Fruit fly (Drosophila melanogaster) whole organism, embryonic: Measurements from ENCODE around the gene CG11980.

ENCODE experiments used
- Bgb ChIP-seq: fragments of 200-800 bp; sonication (Bioruptor generic); IDR thresholded peaks from 2 replicates; pipeline ENCODE4 v1.3.6; 2022; ENCODE audit warnings: missing biosample characterization, missing genetic modification characterization; ENCODE audit not compliant: partially characterized antibody
- CG1024 ChIP-seq: fragments of 200-800 bp; sonication (Bioruptor generic); IDR thresholded peaks from 2 replicates; pipeline ENCODE4 v1.3.6; 2022; ENCODE audit warnings: missing biosample characterization, missing genetic modification characterization
- CG11398 ChIP-seq: fragments of 200-800 bp; sonication (Bioruptor generic); optimal IDR thresholded peaks from 2 replicates; lab custom pipeline; 2016; ENCODE audit warnings: missing biosample characterization, missing genetic modification characterization
- CG11456 ChIP-seq: fragments of 200-800 bp; sonication (Bioruptor generic); IDR thresholded peaks from 3 replicates; pipeline ENCODE4 v1.3.6; 2022; ENCODE audit warnings: missing biosample characterization, missing genetic modification characterization
- CG11504 ChIP-seq: fragments of 200-800 bp; sonication (Bioruptor generic); optimal IDR thresholded peaks from 3 replicates; lab custom pipeline; 2019; ENCODE audit warnings: missing biosample characterization, mild to moderate bottlenecking, missing genetic modification characterization, moderate library complexity
- CG12155 ChIP-seq: fragments of 200-800 bp; sonication (Bioruptor generic); optimal IDR thresholded peaks from 3 replicates; lab custom pipeline; 2016; ENCODE audit warnings: missing biosample characterization, missing genetic modification characterization
- CG12236 ChIP-seq: fragments of 200-800 bp; sonication (Bioruptor generic); optimal IDR thresholded peaks from 2 replicates; lab custom pipeline; 2016; ENCODE audit warnings: missing biosample characterization, missing genetic modification characterization
- CG15479 ChIP-seq: fragments of 200-800 bp; sonication (Bioruptor generic); optimal IDR thresholded peaks from 3 replicates; lab custom pipeline; 2019; ENCODE audit warnings: missing biosample characterization, mild to moderate bottlenecking, missing genetic modification characterization, moderate library complexity
- CG15601 ChIP-seq: fragments of 200-800 bp; sonication (Bioruptor generic); optimal IDR thresholded peaks from 3 replicates; lab custom pipeline; 2019; ENCODE audit warnings: missing biosample characterization, mild to moderate bottlenecking, missing genetic modification characterization, moderate library complexity
- CG17328 ChIP-seq: fragments of 200-800 bp; sonication (Bioruptor generic); IDR thresholded peaks from 2 replicates; pipeline ENCODE4 v1.3.6; 2022; ENCODE audit warnings: missing biosample characterization, missing genetic modification characterization
- CG1792 ChIP-seq: fragments of 200-800 bp; sonication (Bioruptor generic); optimal IDR thresholded peaks from 2 replicates; lab custom pipeline; 2016; ENCODE audit warnings: missing biosample characterization, missing genetic modification characterization
- CG2120 ChIP-seq: fragments of 200-800 bp; sonication (Bioruptor generic); optimal IDR thresholded peaks from 3 replicates; lab custom pipeline; 2016; ENCODE audit warnings: missing biosample characterization, missing genetic modification characterization
- CG32767 ChIP-seq: fragments of 200-800 bp; sonication (Bioruptor generic); IDR thresholded peaks from 2 replicates; pipeline ENCODE4 v1.3.6; 2022; ENCODE audit warnings: missing biosample characterization, missing genetic modification characterization
- CG32772 ChIP-seq: fragments of 200-800 bp; sonication (Bioruptor generic); IDR thresholded peaks from 2 replicates; pipeline ENCODE4 v1.3.6; 2022; ENCODE audit warnings: missing biosample characterization, missing genetic modification characterization
- CG33557 ChIP-seq: fragments of 200-800 bp; sonication (Bioruptor generic); optimal IDR thresholded peaks from 2 replicates; lab custom pipeline; 2019; ENCODE audit warnings: missing biosample characterization, mild to moderate bottlenecking, missing genetic modification characterization, moderate library complexity
- CG4707 ChIP-seq: fragments of 200-800 bp; sonication (Bioruptor generic); optimal IDR thresholded peaks from 2 replicates; lab custom pipeline; 2018; ENCODE audit warnings: missing biosample characterization, mild to moderate bottlenecking, missing genetic modification characterization, moderate library complexity
- CG6254 ChIP-seq: fragments of 200-800 bp; sonication (Bioruptor generic); optimal IDR thresholded peaks from 3 replicates; lab custom pipeline; 2017; ENCODE audit warnings: mild to moderate bottlenecking, missing biosample characterization, missing genetic modification reagents, missing genetic modification characterization
- CG6813 ChIP-seq: fragments of 200-800 bp; sonication (Bioruptor generic); optimal IDR thresholded peaks from 2 replicates; lab custom pipeline; 2017; ENCODE audit warnings: missing biosample characterization, missing genetic modification characterization, mild to moderate bottlenecking, moderate library complexity, missing genetic modification reagents
- CG6854 ChIP-seq: fragments of 200-800 bp; sonication (Bioruptor generic); optimal IDR thresholded peaks from 3 replicates; lab custom pipeline; 2017; ENCODE audit warnings: missing biosample characterization, mild to moderate bottlenecking, missing genetic modification characterization
- CG7963 ChIP-seq: fragments of 200-800 bp; sonication (Bioruptor generic); IDR thresholded peaks from 3 replicates; pipeline ENCODE4 v1.3.6; 2022; ENCODE audit warnings: missing biosample characterization, missing genetic modification characterization; ENCODE audit not compliant: partially characterized antibody
- CG8765 ChIP-seq: fragments of 200-800 bp; sonication (Bioruptor generic); IDR thresholded peaks from 2 replicates; pipeline ENCODE4 v1.3.6; 2022; ENCODE audit warnings: missing biosample characterization, missing genetic modification characterization
- CG9727 ChIP-seq: fragments of 200-800 bp; sonication (Bioruptor generic); optimal IDR thresholded peaks from 3 replicates; lab custom pipeline; 2017; ENCODE audit warnings: missing biosample characterization, mild to moderate bottlenecking, missing genetic modification characterization
- D19B ChIP-seq: fragments of 200-800 bp; sonication (Bioruptor generic); optimal IDR thresholded peaks from 2 replicates; lab custom pipeline; 2017; ENCODE audit warnings: missing biosample characterization, mild to moderate bottlenecking, missing genetic modification characterization
- Dip2 ChIP-seq: fragments of 200-800 bp; sonication (Bioruptor generic); IDR thresholded peaks from 2 replicates; pipeline ENCODE4 v1.3.6; 2022; ENCODE audit warnings: missing biosample characterization, missing genetic modification characterization
- Dip3 ChIP-seq: fragments of 200-800 bp; sonication (Bioruptor generic); optimal IDR thresholded peaks from 3 replicates; lab custom pipeline; 2016; ENCODE audit warnings: missing biosample characterization, missing genetic modification characterization
- E2f1 ChIP-seq: fragments of 200-800 bp; sonication (Bioruptor generic); IDR thresholded peaks from 2 replicates; pipeline ENCODE4 v1.3.6; 2022; ENCODE audit warnings: missing biosample characterization, missing genetic modification characterization
- HHEX ChIP-seq: fragments of 200-800 bp; sonication (Bioruptor generic); optimal IDR thresholded peaks from 3 replicates; lab custom pipeline; 2017; ENCODE audit warnings: missing biosample characterization, mild to moderate bottlenecking, missing genetic modification characterization, missing genetic modification reagents
- Hey ChIP-seq: fragments of 200-800 bp; sonication (Bioruptor generic); optimal IDR thresholded peaks from 3 replicates; lab custom pipeline; 2018; ENCODE audit warnings: missing biosample characterization, mild to moderate bottlenecking, missing genetic modification characterization
- Hsf ChIP-seq: fragments of 200-800 bp; sonication (Bioruptor generic); optimal IDR thresholded peaks from 3 replicates; lab custom pipeline; 2016; ENCODE audit warnings: missing biosample characterization, missing genetic modification characterization
- Med ChIP-seq: fragments of 200-800 bp; sonication (Bioruptor generic); peaks from one replicate; lab custom pipeline; 2016; ENCODE audit warnings: missing biosample characterization, missing genetic modification characterization, mild to moderate bottlenecking, inconsistent platforms, moderate library complexity
- NFAT ChIP-seq: fragments of 200-800 bp; sonication (Bioruptor generic); IDR thresholded peaks from 2 replicates; pipeline ENCODE4 v1.3.6; 2022; ENCODE audit warnings: missing biosample characterization, missing genetic modification characterization
- Nf-YA ChIP-seq: fragments of 200-800 bp; sonication (Bioruptor generic); IDR thresholded peaks from 2 replicates; pipeline ENCODE4 v1.3.6; 2022; ENCODE audit warnings: missing biosample characterization, missing genetic modification characterization
- Nf-YB ChIP-seq: fragments of 200-800 bp; sonication (Bioruptor generic); optimal IDR thresholded peaks from 3 replicates; lab custom pipeline; 2019; ENCODE audit warnings: missing biosample characterization, mild to moderate bottlenecking, missing genetic modification characterization, moderate library complexity
- Spps ChIP-seq: fragments of 200-800 bp; sonication (Bioruptor generic); optimal IDR thresholded peaks from 2 replicates; lab custom pipeline; 2018; ENCODE audit warnings: missing biosample characterization, mild to moderate bottlenecking, missing genetic modification characterization
- ab ChIP-seq: fragments of 200-800 bp; sonication (Bioruptor generic); optimal IDR thresholded peaks from 2 replicates; lab custom pipeline; 2016; ENCODE audit warnings: missing biosample characterization, missing genetic modification characterization
- ap ChIP-seq: fragments of 200-800 bp; sonication (Bioruptor generic); IDR thresholded peaks from 2 replicates; pipeline ENCODE4 v1.3.6; 2022; ENCODE audit warnings: missing biosample characterization, missing genetic modification characterization
- bsh ChIP-seq, 2 experiments: fragments of 200-800 bp; sonication (Bioruptor generic); optimal IDR thresholded peaks; 2 replicates each; lab custom pipeline; 2017 to 2018; ENCODE audit warnings: mild to moderate bottlenecking in 2 of 2, missing biosample characterization in 2 of 2, missing genetic modification characterization in 2 of 2, moderate library complexity in 1 of 2
- corto ChIP-seq: fragments of 200-800 bp; sonication (Bioruptor generic); optimal IDR thresholded peaks from 2 replicates; lab custom pipeline; 2016; ENCODE audit warnings: missing biosample characterization, mild to moderate bottlenecking, missing genetic modification characterization, moderate library complexity
- crc ChIP-seq: fragments of 200-800 bp; sonication (Bioruptor generic); optimal IDR thresholded peaks from 2 replicates; lab custom pipeline; 2016; ENCODE audit warnings: missing biosample characterization, missing genetic modification characterization
- dm ChIP-seq: fragments of 200-800 bp; sonication (Bioruptor generic); optimal IDR thresholded peaks from 3 replicates; lab custom pipeline; 2016; ENCODE audit warnings: missing biosample characterization, missing genetic modification characterization
- dmrt99B ChIP-seq: fragments of 200-800 bp; sonication (Bioruptor generic); optimal IDR thresholded peaks from 2 replicates; lab custom pipeline; 2018; ENCODE audit warnings: missing biosample characterization, mild to moderate bottlenecking, missing genetic modification characterization, moderate library complexity
- en ChIP-seq: fragments of 200-800 bp; sonication (Bioruptor generic); optimal IDR thresholded peaks from 2 replicates; lab custom pipeline; 2016; ENCODE audit warnings: missing biosample characterization, missing genetic modification characterization
- ewg ChIP-seq: fragments of 200-800 bp; sonication (Bioruptor generic); optimal IDR thresholded peaks from 3 replicates; lab custom pipeline; 2017; ENCODE audit warnings: mild to moderate bottlenecking, missing biosample characterization, missing genetic modification reagents, missing genetic modification characterization
- eyg ChIP-seq: fragments of 200-800 bp; sonication (Bioruptor generic); optimal IDR thresholded peaks from 3 replicates; lab custom pipeline; 2016; ENCODE audit warnings: missing biosample characterization, missing genetic modification characterization
- fd102C ChIP-seq: fragments of 200-800 bp; sonication (Bioruptor generic); optimal IDR thresholded peaks from 2 replicates; lab custom pipeline; 2018; ENCODE audit warnings: missing biosample characterization, mild to moderate bottlenecking, missing genetic modification characterization, moderate library complexity
- hth ChIP-seq: fragments of >200 bp; optimal IDR thresholded peaks from 2 replicates; lab custom pipeline; 2017; ENCODE audit warnings: inconsistent platforms
- kni ChIP-seq: fragments of 200-800 bp; sonication (Bioruptor generic); optimal IDR thresholded peaks from 3 replicates; lab custom pipeline; 2017; ENCODE audit warnings: mild to moderate bottlenecking, missing biosample characterization, missing genetic modification reagents, missing genetic modification characterization
- mam ChIP-seq: fragments of 200-800 bp; sonication (Bioruptor generic); optimal IDR thresholded peaks from 3 replicates; lab custom pipeline; 2016; ENCODE audit warnings: missing biosample characterization, missing genetic modification characterization
- p53 ChIP-seq: fragments of 200-800 bp; sonication (Bioruptor generic); optimal IDR thresholded peaks from 2 replicates; lab custom pipeline; 2016; ENCODE audit warnings: missing biosample characterization, missing genetic modification characterization
- seq ChIP-seq: fragments of 200-800 bp; sonication (Bioruptor generic); IDR thresholded peaks from 2 replicates; pipeline ENCODE4 v1.3.6; 2022; ENCODE audit warnings: missing biosample characterization, missing genetic modification characterization
- ssp ChIP-seq: fragments of 200-800 bp; sonication (Bioruptor generic); IDR thresholded peaks from 2 replicates; pipeline ENCODE4 v1.3.6; 2022; ENCODE audit warnings: missing biosample characterization, missing genetic modification characterization
- stwl ChIP-seq: fragments of 200-800 bp; sonication (Bioruptor generic); optimal IDR thresholded peaks from 3 replicates; lab custom pipeline; 2018; ENCODE audit warnings: missing biosample characterization, mild to moderate bottlenecking, missing genetic modification characterization, moderate library complexity

The CG11980 gene

dm6 chr3R:8978768-8979167, 25.0 kb upstream of the CG11980 start (continued):
- TF ChIP-seq CG6854 (GFP tag; lab: Kevin White, UChicago) (no peak), CG32772 (GFP tag; lab: Robert Waterston, UW) (peak; percentile 16; the same call in 1 of the 2 replicates), ewg (GFP tag; lab: Kevin White, UChicago) (peak; percentile 31), Nf-YA (GFP tag; lab: Robert Waterston, UW) (no peak), CG8765 (GFP tag; lab: Robert Waterston, UW) (no peak), HHEX (GFP tag; lab: Kevin White, UChicago) (peak; percentile 16), mam (no peak), CG6254 (peak; percentile 2), CG12155 (GFP tag; lab: Kevin White, UChicago) (no peak), dmrt99B (tag; lab: Kevin White, UChicago) (peak; percentile 72), CG32767 (no peak), Med (GFP tag; lab: Kevin White, UChicago) (peak; percentile 15), bsh (GFP tag; optimal IDR thresholded peaks at IDR 0.05; lab: Kevin White, UChicago) (peak in 1 of 2 experiments; percentile 70), D19B (GFP tag; lab: Kevin White, UChicago) (no peak), CG11398 (no peak), dm (GFP tag; lab: Kevin White, UChicago) (no peak), CG11456 (GFP tag; lab: Robert Waterston, UW) (no peak), Dip2 (GFP tag; lab: Robert Waterston, UW) (no peak), CG17328 (peak; percentile 52; the same call in 1 of the 2 replicates), CG6813 (GFP tag; lab: Kevin White, UChicago) (no peak), CG7963 (no peak), Hsf (GFP tag; lab: Kevin White, UChicago) (no peak), CG1024 (GFP tag; lab: Robert Waterston, UW) (peak; percentile 22; the same call in 1 of the 2 replicates), ab (no peak), CG11504 (tag; lab: Kevin White, UChicago) (peak; percentile 68), eyg (GFP tag; lab: Kevin White, UChicago) (no peak), CG9727 (GFP tag; lab: Kevin White, UChicago) (no peak), ap (GFP tag; lab: Robert Waterston, UW) (peak; percentile 46; the same call in 1 of the 2 replicates), Spps (tag; lab: Kevin White, UChicago) (no peak), CG15601 (tag; lab: Kevin White, UChicago) (peak; percentile 50), Bgb (no peak), p53 (GFP tag; lab: Kevin White, UChicago) (no peak), Hey (tag; lab: Kevin White, UChicago) (no peak), CG15479 (GFP tag; lab: Kevin White, UChicago) (no peak), fd102C (GFP tag; lab: Kevin White, UChicago) (no peak), corto (GFP tag; lab: Kevin White, UChicago) (peak; percentile 35), CG12236 (no peak), crc (GFP tag; lab: Kevin White, UChicago) (no peak), ssp (GFP tag; lab: Robert Waterston, UW) (peak; percentile 42), en (GFP tag; lab: Kevin White, UChicago) (no peak), CG2120 (GFP tag; lab: Kevin White, UChicago) (no peak), E2f1 (GFP tag; lab: Robert Waterston, UW) (0 out of 2 replicates have a peak, but pooled peaks have one; percentile 20), kni (GFP tag; lab: Kevin White, UChicago) (no peak), hth (lab: Kevin White, UChicago) (no peak), CG1792 (no peak), CG33557 (no peak), stwl (tag; lab: Kevin White, UChicago) (no peak), NFAT (GFP tag; lab: Robert Waterston, UW) (no peak), Dip3 (GFP tag; lab: Kevin White, UChicago) (no peak), seq (GFP tag; lab: Robert Waterston, UW) (no peak), Nf-YB (GFP tag; lab: Kevin White, UChicago) (no peak), CG4707 (GFP tag; lab: Kevin White, UChicago) (peak; percentile 8)
